Worm (Caenorhabditis elegans) whole organism, L4/young adult: ENCODE data around the gene dnj-15.

ENCODE experiments used
- W03F9.2 ChIP-seq: fragments of 150-350 bp; optimal IDR thresholded peaks from 2 replicates; lab custom pipeline; 2014; ENCODE audit warnings: missing biosample characterization, missing genetic modification characterization
- him-1 ChIP-seq: sonication (generic microtip); optimal IDR thresholded peaks from 2 replicates; lab custom pipeline; 2016; ENCODE audit warnings: missing genotype, missing genetic modification reagents, missing genetic modification characterization, missing compliant biosample characterization

ce11 chrIV:4172242-4172641 is 3.9 kb upstream of the dnj-15 start:
- TF ChIP-seq him-1 (tag; lab: Kevin White, UChicago) = no peak
- no peak for TF ChIP-seq W03F9.2 (tag; lab: Kevin White, UChicago)
